Worm (Caenorhabditis elegans): Measurements from ENCODE around the gene spp-3.

Gene spp-3

DNA sequence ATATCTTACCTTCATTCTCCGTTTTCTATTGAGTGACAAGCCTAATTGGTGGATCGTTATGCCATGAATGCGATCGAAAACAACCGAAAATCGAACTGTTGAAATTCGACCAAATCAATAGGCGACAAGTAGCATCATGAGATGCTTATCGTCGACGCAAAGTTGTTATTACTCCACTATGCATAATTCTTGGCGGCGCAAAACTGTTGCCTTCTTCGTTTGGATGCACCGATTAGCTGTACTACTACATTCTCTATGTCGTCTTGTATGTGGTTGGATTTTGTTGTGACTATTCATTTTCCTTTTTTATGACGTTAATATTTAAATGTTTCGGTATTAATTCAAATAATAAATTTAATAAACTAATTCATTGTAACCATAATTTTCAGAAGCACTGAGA is 43.2 kb downstream of the spp-3 start, which contains the start of gene F46H5.11:
TSS of gene F46H5.11 (minus strand) at position 101 of the 400 bp plus-strand sequence.
- TF ChIP-seq tbx-11 (GFP tag; IDR thresholded peaks at IDR 0.05) (no peak), hnd-1 (tag; optimal IDR thresholded peaks at IDR 0.05) (no peak), tbx-37 (GFP tag; conservative IDR thresholded peaks at IDR 0.05) (no peak), scrt-1 (GFP tag; IDR thresholded peaks at IDR 0.05) (no peak), sea-1 (GFP tag; conservative IDR thresholded peaks at IDR 0.05) (no peak), aly-1 (tag; optimal IDR thresholded peaks at IDR 0.05) (no peak), tra-4 (tag; optimal IDR thresholded peaks at IDR 0.05) (no peak), pes-1 (GFP tag; IDR thresholded peaks at IDR 0.05) (no peak), ceh-36 (tag; optimal IDR thresholded peaks at IDR 0.05) (no peak), hmbx-1 (tag; optimal IDR thresholded peaks at IDR 0.05) (no peak), flt-1 (GFP tag; IDR thresholded peaks at IDR 0.05) (no peak)

DNA sequence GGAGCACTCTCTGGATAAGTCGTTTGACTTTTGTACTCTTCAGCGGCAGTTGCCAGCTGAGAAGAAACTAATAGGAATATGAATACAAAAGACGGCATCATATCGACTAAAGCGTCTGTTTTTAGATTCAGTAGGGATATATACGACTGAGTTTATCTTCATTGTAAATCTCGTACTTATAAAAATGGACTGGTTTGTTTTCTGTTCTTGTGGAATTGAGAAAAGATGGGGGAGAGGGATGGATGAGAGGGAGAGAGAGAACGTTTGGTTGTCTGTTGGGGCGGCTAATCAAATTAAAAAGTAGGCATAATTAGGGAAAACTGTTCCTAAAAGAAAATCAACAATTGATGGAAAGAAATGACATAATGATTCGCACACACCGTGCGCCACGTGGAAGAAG is 45.8 kb downstream of the spp-3 start, which contains the start of gene grd-7:
TSS of gene grd-7 (minus strand) at position 101 of the 400 bp plus-strand sequence.
- TF ChIP-seq pes-1 (GFP tag; IDR thresholded peaks at IDR 0.05): no peak
- no peak for TF ChIP-seq hmbx-1 (tag; optimal IDR thresholded peaks at IDR 0.05)
- no peak for TF ChIP-seq flt-1 (GFP tag; IDR thresholded peaks at IDR 0.05)
- TF ChIP-seq hmg-4 (GFP tag; optimal IDR thresholded peaks at IDR 0.05): no peak
- no peak for TF ChIP-seq tbx-11 (GFP tag; IDR thresholded peaks at IDR 0.05)

DNA sequence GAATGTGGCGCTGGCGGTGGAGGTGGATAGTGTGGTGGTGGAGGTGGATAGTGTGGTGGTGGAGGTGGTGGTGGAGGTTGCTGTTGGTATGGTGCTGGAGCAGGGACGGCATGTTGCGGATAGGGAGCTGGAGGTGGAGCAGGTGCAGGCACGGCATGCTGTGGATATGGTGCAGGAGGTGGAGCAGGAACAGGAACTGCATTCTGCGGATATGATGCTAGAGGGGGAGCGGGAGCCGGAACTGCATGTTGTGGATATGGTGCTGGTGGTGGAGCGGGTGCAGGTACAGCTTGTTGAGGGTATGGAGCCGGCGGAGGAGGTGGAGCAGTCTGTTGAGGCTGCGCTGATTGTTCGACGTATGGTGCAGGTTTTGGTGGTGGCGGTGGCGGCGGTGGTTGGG is 46.2 kb downstream of the spp-3 start:
- TF ChIP-seq scrt-1 (GFP tag; IDR thresholded peaks at IDR 0.05) (0 out of 2 replicates have a peak, but pooled peaks have one; percentile 30), aly-1 (tag; optimal IDR thresholded peaks at IDR 0.05) (no peak), sea-1 (GFP tag; conservative IDR thresholded peaks at IDR 0.05) (0 out of 2 replicates have a peak, but pooled peaks have one; percentile 31)

DNA sequence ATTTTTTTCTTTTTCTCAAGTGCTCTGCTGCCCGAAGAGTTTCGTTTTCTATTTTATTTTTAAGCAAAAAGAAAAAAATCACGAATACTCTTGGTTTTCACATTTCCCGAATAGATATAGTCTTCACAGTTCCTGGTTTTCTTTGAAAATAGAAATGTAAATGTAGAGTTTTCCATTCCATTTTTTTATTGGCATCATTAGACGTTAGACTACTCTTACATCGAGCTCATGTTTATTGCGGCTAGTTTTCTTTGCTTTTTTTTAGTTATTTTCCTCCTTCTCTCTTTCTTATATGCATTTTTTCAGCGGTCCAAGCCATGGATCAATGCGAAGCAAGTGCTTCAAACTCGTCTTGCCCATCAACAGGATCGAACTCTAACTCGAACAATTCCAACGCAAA is 49.8 kb downstream of the spp-3 start, which contains the start of gene F46H5.2:
TSS of gene F46H5.2 (plus strand) at position 301 of the 400 bp plus-strand sequence.
- no peak for TF ChIP-seq F13C5.2 (tag; optimal IDR thresholded peaks at IDR 0.05)
- no peak for TF ChIP-seq tbx-11 (GFP tag; IDR thresholded peaks at IDR 0.05)
- no peak for TF ChIP-seq B0310.2 (tag; optimal IDR thresholded peaks at IDR 0.05)
- TF ChIP-seq hmbx-1 (tag; optimal IDR thresholded peaks at IDR 0.05): no peak
- TF ChIP-seq flt-1 (GFP tag; IDR thresholded peaks at IDR 0.05): no peak
- no peak for TF ChIP-seq hmg-4 (GFP tag; optimal IDR thresholded peaks at IDR 0.05)
- TF ChIP-seq sea-1 (GFP tag; conservative IDR thresholded peaks at IDR 0.05): 0 out of 2 replicates have a peak, but pooled peaks have one; percentile 1
- TF ChIP-seq aly-1 (tag; optimal IDR thresholded peaks at IDR 0.05): no peak
- no peak for TF ChIP-seq hnd-1 (tag; optimal IDR thresholded peaks at IDR 0.05)

Measured in whole organism, early embryonic.